Worm (Caenorhabditis elegans) whole organism, dauer: ENCODE results near the gene nhr-56.

Experiments
- unc-62 ChIP-seq: sonication (generic microtip); optimal IDR thresholded peaks from 2 replicates; lab custom pipeline; 2017; ENCODE audit warnings: missing biosample characterization, missing genetic modification reagents, missing genetic modification characterization

Gene nhr-56

DNA sequence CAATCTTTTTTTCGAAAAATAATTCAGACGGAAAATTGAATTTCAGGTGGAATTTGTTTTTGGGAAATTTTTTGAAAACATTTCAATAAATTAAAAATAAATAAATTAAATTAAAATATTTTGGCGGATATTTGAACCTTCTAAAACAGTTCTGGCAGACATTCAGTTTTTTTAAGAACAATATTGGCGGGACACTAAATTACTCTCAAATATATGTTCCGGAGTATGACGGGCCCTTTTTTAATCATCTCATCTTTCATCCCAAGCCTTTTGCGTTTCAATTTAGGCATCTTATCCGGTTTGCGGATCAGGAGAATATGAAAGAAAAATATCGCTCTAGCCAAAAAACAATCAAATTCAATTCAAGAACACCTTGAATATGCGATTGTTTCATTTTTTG, 12.0 kb upstream of the nhr-56 start, which contains the start of gene svh-11:
Gene svh-11 (plus strand): TSS at position 301 of the 400 bp plus-strand sequence.
- no peak for TF ChIP-seq unc-62

DNA sequence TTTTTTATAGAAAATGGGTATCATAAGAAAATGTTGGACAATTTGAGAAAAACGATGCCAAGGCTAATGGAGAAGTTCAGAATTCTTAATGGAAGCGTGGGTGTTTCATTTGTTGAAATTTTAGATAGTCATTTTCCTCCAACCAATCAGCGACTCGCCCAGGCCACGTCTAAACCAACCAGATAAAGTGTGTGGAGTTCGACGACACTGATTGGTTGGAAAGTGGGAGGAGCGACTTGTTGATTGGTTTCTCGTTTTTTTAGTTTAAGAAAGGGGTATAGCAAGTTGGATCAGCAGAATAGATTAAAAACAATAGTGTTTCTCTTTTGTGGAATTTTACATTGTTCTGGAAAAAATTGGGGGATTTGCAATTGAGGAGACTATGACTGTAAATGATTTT, 11.3 kb upstream of the nhr-56 start:
- TF ChIP-seq unc-62: no peak

DNA sequence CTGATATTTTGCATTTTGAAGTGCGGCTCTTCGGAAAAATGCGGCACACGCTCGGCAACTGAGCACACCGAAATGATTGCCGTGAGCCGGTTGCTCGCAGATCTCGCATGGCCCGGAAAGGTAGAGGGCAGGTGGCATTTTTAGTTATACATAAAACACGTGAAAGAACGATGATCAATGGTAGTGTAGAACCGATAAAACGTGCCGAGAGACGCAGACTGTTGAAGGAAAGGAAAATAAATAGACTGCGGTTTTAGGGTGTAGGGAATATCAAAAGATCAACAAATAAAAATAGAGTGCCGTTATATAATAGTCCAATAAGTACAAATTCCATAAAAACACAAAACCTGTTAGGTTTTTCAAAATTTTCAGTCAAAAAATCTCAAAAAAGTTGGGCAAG, 6.9 kb upstream of the nhr-56 start, which contains the start of gene nhr-133:
Gene nhr-133 (minus strand): TSS at position 183 of the 400 bp plus-strand sequence.
- TF ChIP-seq unc-62: no peak

- no peak for TF ChIP-seq unc-62
Observed at ce11 chrV:2214428-2215038, 4.3 kb upstream of the nhr-56 start, which contains the start of gene nhr-184. TSS of gene nhr-184 (minus strand) at chrV:2214478.

- TF ChIP-seq unc-62: no peak
Observed at ce11 chrV:2215352-2215751, 3.5 kb upstream of the nhr-56 start, which contains the start of gene nstp-8. TSS of gene nstp-8 (plus strand) at chrV:2215652.

ce11 chrV:2216927-2217326, 1.9 kb upstream of the nhr-56 start:
- TF ChIP-seq unc-62: no peak

ce11 chrV:2221764-2222163, 3.0 kb downstream of the nhr-56 start, which contains the start of gene nhr-128:
TSS of gene nhr-128 (plus strand) at chrV:2222064.
- no peak for TF ChIP-seq unc-62

DNA sequence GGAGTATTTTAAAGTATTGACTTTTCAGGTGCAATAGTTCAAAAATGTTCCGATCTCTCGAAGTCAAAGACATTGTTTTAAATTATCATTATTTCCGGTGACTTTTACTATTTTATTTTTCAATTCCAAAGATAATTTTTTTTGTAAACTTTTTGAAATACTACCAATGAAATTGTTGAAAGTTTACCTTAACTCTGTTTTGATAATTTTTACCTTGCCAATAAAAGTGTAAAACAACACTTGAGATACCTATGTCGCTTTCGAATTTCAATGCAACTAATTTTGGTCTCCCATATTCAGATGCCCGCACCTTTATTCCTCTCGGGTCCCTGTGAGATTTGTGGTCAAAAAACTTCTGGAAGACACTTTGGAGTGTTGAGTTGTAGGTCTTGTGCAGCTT, 6.3 kb downstream of the nhr-56 start, which contains the start of gene nhr-103:
Gene nhr-103 (plus strand): TSS at position 301 of the 400 bp plus-strand sequence.
- no peak for TF ChIP-seq unc-62

DNA sequence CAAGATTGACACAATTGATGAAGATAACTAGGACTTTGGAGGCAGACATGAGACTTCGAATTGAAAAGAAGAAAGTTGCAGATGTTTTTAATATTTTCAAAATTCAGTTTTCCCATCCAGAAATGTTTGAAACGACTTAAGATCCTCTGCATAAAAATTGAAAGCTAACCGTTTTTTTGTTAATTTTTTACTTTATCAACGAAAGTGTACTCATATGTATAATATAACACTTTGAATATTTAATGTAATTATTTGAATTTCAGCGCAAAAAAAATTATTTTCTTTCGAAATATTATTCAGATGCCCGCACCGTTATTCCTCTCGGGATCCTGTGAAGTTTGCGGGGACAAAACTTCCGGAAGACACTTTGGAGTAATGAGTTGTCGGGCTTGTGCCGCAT, 8.1 kb downstream of the nhr-56 start, which contains the start of gene nhr-18:
Gene nhr-18 (plus strand): TSS at position 301 of the 400 bp plus-strand sequence.
- TF ChIP-seq unc-62: no peak

ce11 chrV:2228781-2229180, 10.0 kb downstream of the nhr-56 start, which contains the start of gene nhr-126:
TSS of gene nhr-126 (plus strand) at chrV:2229081.
- no peak for TF ChIP-seq unc-62

- TF ChIP-seq unc-62: no peak
Observed at ce11 chrV:2230912-2231311, 12.1 kb downstream of the nhr-56 start, which contains the start of gene nhr-134. TSS of gene nhr-134 (plus strand) at chrV:2231223.

DNA sequence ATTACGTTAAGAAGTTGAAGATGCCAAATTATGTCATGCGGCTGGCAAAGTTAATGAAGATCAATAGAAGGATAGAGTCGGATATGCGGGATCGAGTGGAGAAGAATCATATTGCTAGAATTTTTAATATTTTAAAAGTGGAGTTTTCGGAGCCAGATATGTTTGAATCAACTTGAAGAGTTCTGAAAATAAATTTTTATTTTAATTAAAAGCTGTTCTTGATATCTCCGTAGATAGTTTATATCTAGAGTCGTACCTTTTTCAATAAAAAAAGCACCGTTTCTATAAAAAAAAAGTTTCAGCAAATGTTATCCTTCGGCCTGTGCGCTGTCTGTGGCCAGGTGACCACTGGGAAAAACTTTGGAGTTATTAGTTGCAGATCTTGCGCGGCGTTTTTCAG, 14.4 kb downstream of the nhr-56 start, which contains the start of gene nhr-96:
Gene nhr-96 (plus strand): TSS at position 301 of the 400 bp plus-strand sequence.
- TF ChIP-seq unc-62: no peak

DNA sequence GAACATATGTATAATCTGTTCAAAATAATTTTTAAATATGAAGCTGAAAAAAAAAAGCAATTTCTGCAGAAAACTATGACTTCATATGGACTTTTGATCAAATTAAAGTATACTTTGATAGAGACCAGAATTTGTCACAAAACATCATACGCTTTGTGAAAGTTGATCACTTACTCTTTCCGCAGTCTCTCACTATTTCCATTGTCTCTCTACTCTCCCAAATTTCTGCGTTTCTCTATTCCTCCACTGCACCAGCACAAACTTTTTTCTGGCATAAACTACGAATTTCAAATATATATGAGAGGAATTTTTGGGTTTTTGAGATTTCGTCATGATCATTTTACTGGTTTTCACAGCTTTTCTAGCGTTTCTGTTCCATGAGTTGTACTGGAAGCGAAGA, 17.0 kb downstream of the nhr-56 start, which contains the start of gene cyp-33C4:
Gene cyp-33C4 (plus strand): TSS at position 293 of the 400 bp plus-strand sequence.
- no peak for TF ChIP-seq unc-62

DNA sequence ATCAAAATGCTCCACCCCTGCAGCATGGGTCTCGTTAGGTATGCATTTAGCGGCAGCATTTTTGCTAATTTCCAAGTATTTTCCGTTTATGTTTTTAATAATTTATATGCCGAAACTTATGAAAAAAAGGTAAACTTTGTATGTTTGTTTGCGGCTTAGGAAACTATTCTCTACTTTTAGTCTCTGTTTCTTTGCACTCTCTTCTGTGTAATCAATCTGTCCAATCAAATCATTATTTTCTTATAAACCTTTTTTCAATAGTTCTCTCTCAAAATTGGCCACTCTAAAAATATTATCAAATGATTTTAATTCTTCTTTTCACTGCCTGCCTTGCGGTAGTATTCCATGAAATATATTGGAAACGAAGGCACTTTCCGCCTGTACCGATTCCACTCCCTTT, 19.2 kb downstream of the nhr-56 start:
- TF ChIP-seq unc-62: no peak

DNA sequence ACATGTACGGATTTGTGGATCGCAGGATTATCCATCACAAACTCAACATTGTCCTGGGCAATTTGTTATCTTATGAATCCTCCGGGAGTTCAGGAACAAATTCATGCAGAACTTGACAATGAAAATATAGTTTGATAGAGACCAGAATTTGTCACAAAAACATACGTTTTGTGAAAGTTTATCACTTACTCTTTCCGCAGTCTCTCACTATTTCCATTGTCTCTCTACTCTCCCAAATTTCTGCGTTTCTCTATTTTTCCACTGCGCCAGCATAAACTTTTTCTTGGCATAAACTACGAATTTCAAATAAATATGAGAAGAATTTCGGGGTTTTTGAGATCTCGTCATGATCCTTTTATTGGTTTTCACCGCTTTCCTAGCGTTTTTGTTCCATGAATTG, 23.8 kb downstream of the nhr-56 start, which contains the start of gene cyp-33C3:
Gene cyp-33C3 (plus strand): TSS at position 149 of the 400 bp plus-strand sequence.
- no peak for TF ChIP-seq unc-62

ce11 chrV:2244751-2245150, 25.9 kb downstream of the nhr-56 start, which contains the start of gene cyp-33C5:
TSS of gene cyp-33C5 (plus strand) at chrV:2245004.
- TF ChIP-seq unc-62: no peak

ce11 chrV:2249310-2249709, 30.5 kb downstream of the nhr-56 start, which contains the start of gene cyp-33C6:
TSS of gene cyp-33C6 (minus strand) at chrV:2249410.
- TF ChIP-seq unc-62: no peak

DNA sequence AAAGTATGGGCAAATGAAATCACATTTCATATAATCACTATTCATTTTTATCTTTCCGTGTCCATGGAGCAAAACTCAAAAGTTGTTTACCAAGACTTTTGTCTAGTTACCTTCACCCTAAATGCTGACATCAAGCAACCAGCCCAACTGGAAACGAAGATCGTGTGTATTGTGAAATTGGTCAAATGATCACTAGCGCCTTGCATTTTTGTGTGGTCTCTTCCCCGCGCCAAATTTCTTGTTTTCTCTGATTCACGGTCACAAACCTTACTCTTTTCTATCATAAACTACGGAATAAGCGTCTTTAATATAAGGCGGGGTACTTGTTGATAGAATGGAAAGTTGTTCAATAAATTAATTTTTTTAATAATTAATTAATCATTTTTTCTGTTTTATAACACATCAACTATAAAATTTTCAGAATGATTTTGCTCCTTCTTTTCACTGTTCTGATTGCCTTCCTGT, 31.4 kb downstream of the nhr-56 start, which contains the start of gene cyp-33C7:
Gene cyp-33C7 (plus strand): TSS at position 415 of the 465 bp plus-strand sequence.
- TF ChIP-seq unc-62: no peak
